Worm (Caenorhabditis elegans) whole organism, L3 larva: ENCODE measurements around the gene C08G9.1.

Source experiments
- R02D3.7 ChIP-seq: fragments of 150-350 bp; optimal IDR thresholded peaks from 2 replicates; lab custom pipeline; 2014; ENCODE audit warnings: missing biosample characterization, missing genetic modification characterization
- ZK546.5 ChIP-seq: sonication (generic microtip); optimal IDR thresholded peaks from 2 replicates; lab custom pipeline; 2017; ENCODE audit warnings: missing biosample characterization, missing genetic modification characterization
- aly-2 ChIP-seq: fragments of 150-350 bp; optimal IDR thresholded peaks from 2 replicates; lab custom pipeline; 2014; ENCODE audit warnings: missing biosample characterization, missing genetic modification characterization
- ama-1 ChIP-seq: fragments of 150-350 bp; optimal IDR thresholded peaks from 2 replicates; lab custom pipeline; 2018
- ceh-16 ChIP-seq: sonication (generic microtip); optimal IDR thresholded peaks from 2 replicates; lab custom pipeline; 2017; ENCODE audit warnings: missing biosample characterization, missing genetic modification characterization
- ceh-28 ChIP-seq: fragments of 150-350 bp; optimal IDR thresholded peaks from 2 replicates; lab custom pipeline; 2014; ENCODE audit warnings: missing biosample characterization, missing genetic modification reagents, missing genetic modification characterization
- ceh-82 ChIP-seq: fragments of 150-350 bp; optimal IDR thresholded peaks from 2 replicates; lab custom pipeline; 2014; ENCODE audit warnings: missing biosample characterization, missing genetic modification characterization
- ceh-9 ChIP-seq: sonication (generic microtip); optimal IDR thresholded peaks from 2 replicates; lab custom pipeline; 2018; ENCODE audit warnings: missing biosample characterization, missing genetic modification characterization
- daf-12 ChIP-seq: fragments of 150-350 bp; optimal IDR thresholded peaks from 2 replicates; lab custom pipeline; 2014; ENCODE audit warnings: missing biosample characterization, missing genetic modification reagents, missing genetic modification characterization
- egl-27 ChIP-seq: sonication (generic microtip); optimal IDR thresholded peaks from 4 replicates; lab custom pipeline; 2017; ENCODE audit warnings: missing biosample characterization, missing genetic modification reagents, missing genetic modification characterization
- egl-5 ChIP-seq: fragments of 150-350 bp; optimal IDR thresholded peaks from 2 replicates; lab custom pipeline; 2017; ENCODE audit warnings: missing biosample characterization, missing genetic modification reagents, missing genetic modification characterization, inconsistent platforms
- elt-1 ChIP-seq: fragments of 150-350 bp; optimal IDR thresholded peaks from 2 replicates; lab custom pipeline; 2014; ENCODE audit warnings: missing biosample characterization, missing genetic modification characterization
- elt-2 ChIP-seq: sonication (generic microtip); optimal IDR thresholded peaks from 2 replicates; lab custom pipeline; 2016; ENCODE audit warnings: missing genetic modification reagents, mild to moderate bottlenecking, missing genetic modification characterization, missing compliant biosample characterization
- elt-3 ChIP-seq, 3 experiments: fragments of 150-350 bp in 1 of 3; sonication (generic microtip) in 2 of 3; optimal IDR thresholded peaks; 2 replicates in 2 of 3; 4 replicates in 1 of 3; lab custom pipeline; 2014 to 2017; ENCODE audit warnings: missing biosample characterization in 3 of 3, missing genetic modification characterization in 3 of 3
- fkh-10 ChIP-seq: sonication (generic microtip); optimal IDR thresholded peaks from 2 replicates; lab custom pipeline; 2017; ENCODE audit warnings: missing biosample characterization, missing genetic modification reagents, missing genetic modification characterization
- fkh-2 ChIP-seq: fragments of 150-350 bp; optimal IDR thresholded peaks from 2 replicates; lab custom pipeline; 2014; ENCODE audit warnings: missing biosample characterization, missing genetic modification reagents, missing genetic modification characterization
- fos-1 ChIP-seq: fragments of 150-350 bp; optimal IDR thresholded peaks from 2 replicates; lab custom pipeline; 2014; ENCODE audit warnings: missing biosample characterization, missing genetic modification characterization
- hmg-11 ChIP-seq: sonication (generic microtip); optimal IDR thresholded peaks from 2 replicates; lab custom pipeline; 2016; ENCODE audit warnings: missing genetic modification characterization, missing compliant biosample characterization
- lin-15B ChIP-seq: fragments of 150-350 bp; optimal IDR thresholded peaks from 2 replicates; lab custom pipeline; 2014; ENCODE audit warnings: missing biosample characterization, missing genetic modification characterization
- lin-39 ChIP-seq: fragments of 150-350 bp; optimal IDR thresholded peaks from 2 replicates; lab custom pipeline; 2018; ENCODE audit warnings: missing biosample characterization, missing genetic modification reagents, missing genetic modification characterization
- lsy-12 ChIP-seq: sonication (generic microtip); optimal IDR thresholded peaks from 2 replicates; lab custom pipeline; 2016; ENCODE audit warnings: mild to moderate bottlenecking, missing genetic modification characterization, missing compliant biosample characterization
- mml-1 ChIP-seq: fragments of 150-350 bp; sonication (generic microtip); optimal IDR thresholded peaks from 3 replicates; lab custom pipeline; 2014; ENCODE audit warnings: missing biosample characterization, missing genetic modification characterization
- nfya-1 ChIP-seq: sonication (generic microtip); optimal IDR thresholded peaks from 2 replicates; lab custom pipeline; 2017; ENCODE audit warnings: missing genetic modification characterization, mild to moderate bottlenecking, missing compliant biosample characterization, antibody characterized with exemption, moderate library complexity; ENCODE audit not compliant: insufficient read depth
- nhr-11 ChIP-seq: fragments of 150-350 bp; optimal IDR thresholded peaks from 2 replicates; lab custom pipeline; 2014; ENCODE audit warnings: missing biosample characterization, missing genetic modification characterization
- nhr-12 ChIP-seq: fragments of 150-350 bp; optimal IDR thresholded peaks from 2 replicates; lab custom pipeline; 2014; ENCODE audit warnings: missing biosample characterization, missing genetic modification characterization
- nhr-23 ChIP-seq: fragments of 150-350 bp; optimal IDR thresholded peaks from 2 replicates; lab custom pipeline; 2014; ENCODE audit warnings: missing biosample characterization, missing genetic modification reagents, missing genetic modification characterization
- nhr-25 ChIP-seq: sonication (generic microtip); optimal IDR thresholded peaks from 2 replicates; lab custom pipeline; 2017; ENCODE audit warnings: missing biosample characterization, missing genetic modification characterization
- nhr-28 ChIP-seq: fragments of 150-350 bp; optimal IDR thresholded peaks from 2 replicates; lab custom pipeline; 2014; ENCODE audit warnings: missing biosample characterization, missing genetic modification characterization
- nhr-43 ChIP-seq: sonication (generic microtip); optimal IDR thresholded peaks from 2 replicates; lab custom pipeline; 2016; ENCODE audit warnings: mild to moderate bottlenecking, missing genetic modification characterization, missing compliant biosample characterization; ENCODE audit not compliant: poor library complexity, severe bottlenecking
- nhr-67 ChIP-seq: fragments of 150-350 bp; optimal IDR thresholded peaks from 2 replicates; lab custom pipeline; 2014; ENCODE audit warnings: missing biosample characterization, missing genetic modification characterization
- nhr-76 ChIP-seq: fragments of 150-350 bp; sonication (generic microtip); optimal IDR thresholded peaks from 5 replicates; lab custom pipeline; 2014; ENCODE audit warnings: missing biosample characterization, missing genetic modification characterization
- nhr-77 ChIP-seq: fragments of 150-350 bp; optimal IDR thresholded peaks from 2 replicates; lab custom pipeline; 2014; ENCODE audit warnings: missing biosample characterization, missing genetic modification characterization
- pha-4 ChIP-seq: fragments of 150-350 bp; optimal IDR thresholded peaks from 2 replicates; lab custom pipeline; 2014; ENCODE audit warnings: missing biosample characterization, missing genetic modification reagents, missing genetic modification characterization
- pqm-1 ChIP-seq: fragments of 150-350 bp; optimal IDR thresholded peaks from 2 replicates; lab custom pipeline; 2017; ENCODE audit warnings: missing biosample characterization, missing genetic modification characterization, inconsistent platforms
- skn-1 ChIP-seq: fragments of 150-350 bp; optimal IDR thresholded peaks from 2 replicates; lab custom pipeline; 2014; ENCODE audit warnings: missing biosample characterization, missing genetic modification characterization
- snpc-4 ChIP-seq: fragments of 150-350 bp; optimal IDR thresholded peaks from 2 replicates; lab custom pipeline; 2014; ENCODE audit warnings: missing biosample characterization, missing genetic modification characterization
- tbx-2 ChIP-seq: sonication (generic microtip); optimal IDR thresholded peaks from 2 replicates; lab custom pipeline; 2016; ENCODE audit warnings: mild to moderate bottlenecking, missing genetic modification characterization, missing compliant biosample characterization
- unc-39 ChIP-seq: sonication (generic microtip); optimal IDR thresholded peaks from 4 replicates; lab custom pipeline; 2017; ENCODE audit warnings: missing biosample characterization, missing genetic modification characterization
- unc-62 ChIP-seq: fragments of 150-350 bp; sonication (generic microtip); optimal IDR thresholded peaks from 4 replicates; lab custom pipeline; 2014; ENCODE audit warnings: missing biosample characterization, missing genetic modification reagents, missing genetic modification characterization
- zag-1 ChIP-seq: fragments of 150-350 bp; optimal IDR thresholded peaks from 2 replicates; lab custom pipeline; 2014; ENCODE audit warnings: missing biosample characterization, missing genetic modification characterization
- ztf-11 ChIP-seq: fragments of 150-350 bp; optimal IDR thresholded peaks from 2 replicates; lab custom pipeline; 2014; ENCODE audit warnings: missing biosample characterization, missing genetic modification characterization

The C08G9.1 gene

ce11 chrIV:7698320-7698719, 39.8 kb downstream of the C08G9.1 start, which contains the start of gene flp-13:
TSS of gene flp-13 (minus strand) at chrIV:7698420.
- no peak for TF ChIP-seq egl-5 (tag; lab: Kevin White, UChicago)
- no peak for TF ChIP-seq mml-1 (tag; lab: Kevin White, UChicago)
- no peak for TF ChIP-seq elt-1 (tag; lab: Kevin White, UChicago)

DNA sequence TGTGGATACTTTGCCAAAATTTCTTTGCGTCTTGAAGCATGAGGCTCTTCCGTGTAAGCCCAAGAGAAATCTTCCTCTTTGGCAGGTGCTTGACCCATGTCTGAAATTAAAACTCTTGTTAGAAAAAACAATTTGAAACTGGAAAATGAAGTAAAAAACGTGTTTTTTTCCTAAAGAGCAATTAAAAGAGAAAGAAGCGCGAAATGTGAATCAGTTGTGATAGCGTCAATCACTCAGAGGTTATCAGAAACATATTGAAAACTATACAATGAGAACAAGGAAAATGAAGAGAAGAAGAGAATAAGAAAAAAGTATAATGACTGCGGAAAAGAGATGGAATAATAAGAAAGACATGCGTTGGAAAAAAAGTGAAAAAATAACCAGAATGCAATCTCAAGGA, 48.2 kb downstream of the C08G9.1 start, which contains the start of gene F33D4.4:
Gene F33D4.4 (minus strand): TSS at position 101 of the 400 bp plus-strand sequence.
- TF ChIP-seq nhr-76 (no peak), ama-1 (lab: Kevin White, UChicago) (no peak), lin-15B (tag; lab: Kevin White, UChicago) (no peak), nhr-12 (tag; lab: Kevin White, UChicago) (no peak), egl-27 (tag; lab: Kevin White, UChicago) (no peak), zag-1 (tag; lab: Kevin White, UChicago) (no peak), unc-39 (tag; lab: Kevin White, UChicago) (no peak), nhr-11 (tag; lab: Kevin White, UChicago) (no peak)

DNA sequence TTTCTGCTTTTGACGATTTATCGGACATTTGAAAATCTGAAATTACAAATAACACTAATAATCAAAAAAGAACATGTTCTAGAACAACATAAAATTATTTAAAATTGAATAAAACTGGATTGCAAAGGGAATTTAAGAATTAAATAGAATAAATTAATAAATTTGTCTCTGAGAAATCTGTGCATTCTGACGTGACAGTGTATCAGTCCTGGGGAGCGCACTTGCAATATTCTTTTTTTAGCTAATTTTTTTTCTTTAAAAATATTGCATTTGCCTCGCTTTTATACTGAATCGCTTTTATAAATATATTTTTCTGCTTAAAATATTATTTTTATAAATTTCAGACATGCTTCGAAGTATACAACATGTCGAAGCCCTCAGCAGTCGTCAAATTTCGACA, 51.1 kb downstream of the C08G9.1 start, which contains the start of the genes mrpl-1, emc-6 and mrps-24:
Gene mrpl-1 (minus strand): TSS at position 1 of the 400 bp plus-strand sequence.
Gene emc-6 (minus strand): TSS at position 36 of the 400 bp plus-strand sequence.
Gene mrps-24 (plus strand): TSS at position 345 of the 400 bp plus-strand sequence.
- peak; percentile 35 for TF ChIP-seq elt-2 (tag; lab: Kevin White, UChicago)
- TF ChIP-seq aly-2: no peak
- no peak for TF ChIP-seq lin-39 (tag; lab: Kevin White, UChicago)
- TF ChIP-seq nhr-77: no peak
- TF ChIP-seq lsy-12 (tag; lab: Kevin White, UChicago): no peak
- TF ChIP-seq snpc-4 (tag; lab: Kevin White, UChicago): peak; percentile 67
- no peak for TF ChIP-seq fos-1 (tag; lab: Kevin White, UChicago)
- no peak for TF ChIP-seq nhr-11 (tag; lab: Kevin White, UChicago)
- peak; percentile 34 for TF ChIP-seq pqm-1 (tag; lab: Kevin White, UChicago)
- TF ChIP-seq R02D3.7 (tag; lab: Kevin White, UChicago): no peak
- no peak for TF ChIP-seq elt-3 (tag; optimal IDR thresholded peaks at IDR 0.05; lab: Kevin White, UChicago)
- no peak for TF ChIP-seq ztf-11 (tag; lab: Kevin White, UChicago)
- no peak for TF ChIP-seq unc-62 (GFP tag; lab: Kevin White, UChicago)
- no peak for TF ChIP-seq nhr-12 (tag; lab: Kevin White, UChicago)
- no peak for TF ChIP-seq ceh-16 (tag; lab: Kevin White, UChicago)
- no peak for TF ChIP-seq ZK546.5 (tag; lab: Kevin White, UChicago)
- TF ChIP-seq ama-1 (lab: Kevin White, UChicago): no peak
- no peak for TF ChIP-seq skn-1 (tag; lab: Kevin White, UChicago)
- no peak for TF ChIP-seq ceh-28 (tag; lab: Kevin White, UChicago)
- TF ChIP-seq zag-1 (tag; lab: Kevin White, UChicago): no peak
- no peak for TF ChIP-seq nhr-43 (tag; lab: Kevin White, UChicago)
- TF ChIP-seq daf-12 (tag; lab: Kevin White, UChicago): no peak
- TF ChIP-seq lin-15B (tag; lab: Kevin White, UChicago): peak; percentile 88
- peak; percentile 82 for TF ChIP-seq pha-4 (tag; lab: Kevin White, UChicago)
- no peak for TF ChIP-seq ceh-82 (tag; lab: Kevin White, UChicago)
- TF ChIP-seq fkh-2 (tag; lab: Kevin White, UChicago): no peak
- TF ChIP-seq nfya-1 (tag; lab: Kevin White, UChicago): peak; percentile 68
- TF ChIP-seq nhr-28 (tag; lab: Kevin White, UChicago): no peak
- TF ChIP-seq hmg-11: peak; percentile 57
- peak; percentile 13 for TF ChIP-seq tbx-2 (tag; lab: Kevin White, UChicago)
- TF ChIP-seq nhr-25: no peak
- no peak for TF ChIP-seq unc-39 (tag; lab: Kevin White, UChicago)
- TF ChIP-seq fkh-10 (GFP tag; lab: Kevin White, UChicago): no peak
- no peak for TF ChIP-seq nhr-67 (tag; lab: Kevin White, UChicago)
- peak; percentile 67 for TF ChIP-seq nhr-23
- TF ChIP-seq ceh-9 (tag; lab: Kevin White, UChicago): no peak
- no peak for TF ChIP-seq mml-1 (tag; lab: Kevin White, UChicago)
